Worm (Caenorhabditis elegans) whole organism, L3 larva: ENCODE results near the gene mdl-1.

ENCODE experiments used
- R02D3.7 ChIP-seq: fragments of 150-350 bp; optimal IDR thresholded peaks from 2 replicates; lab custom pipeline; 2014; ENCODE audit warnings: missing biosample characterization, missing genetic modification characterization
- ZK546.5 ChIP-seq: sonication (generic microtip); optimal IDR thresholded peaks from 2 replicates; lab custom pipeline; 2017; ENCODE audit warnings: missing biosample characterization, missing genetic modification characterization
- aly-2 ChIP-seq: fragments of 150-350 bp; optimal IDR thresholded peaks from 2 replicates; lab custom pipeline; 2014; ENCODE audit warnings: missing biosample characterization, missing genetic modification characterization
- ama-1 ChIP-seq: fragments of 150-350 bp; optimal IDR thresholded peaks from 2 replicates; lab custom pipeline; 2018
- ceh-16 ChIP-seq: sonication (generic microtip); optimal IDR thresholded peaks from 2 replicates; lab custom pipeline; 2017; ENCODE audit warnings: missing biosample characterization, missing genetic modification characterization
- ceh-28 ChIP-seq: fragments of 150-350 bp; optimal IDR thresholded peaks from 2 replicates; lab custom pipeline; 2014; ENCODE audit warnings: missing biosample characterization, missing genetic modification reagents, missing genetic modification characterization
- ceh-82 ChIP-seq: fragments of 150-350 bp; optimal IDR thresholded peaks from 2 replicates; lab custom pipeline; 2014; ENCODE audit warnings: missing biosample characterization, missing genetic modification characterization
- ceh-9 ChIP-seq: sonication (generic microtip); optimal IDR thresholded peaks from 2 replicates; lab custom pipeline; 2018; ENCODE audit warnings: missing biosample characterization, missing genetic modification characterization
- daf-12 ChIP-seq: fragments of 150-350 bp; optimal IDR thresholded peaks from 2 replicates; lab custom pipeline; 2014; ENCODE audit warnings: missing biosample characterization, missing genetic modification reagents, missing genetic modification characterization
- egl-27 ChIP-seq: sonication (generic microtip); optimal IDR thresholded peaks from 4 replicates; lab custom pipeline; 2017; ENCODE audit warnings: missing biosample characterization, missing genetic modification reagents, missing genetic modification characterization
- egl-5 ChIP-seq: fragments of 150-350 bp; optimal IDR thresholded peaks from 2 replicates; lab custom pipeline; 2017; ENCODE audit warnings: missing biosample characterization, missing genetic modification reagents, missing genetic modification characterization, inconsistent platforms
- elt-2 ChIP-seq: sonication (generic microtip); optimal IDR thresholded peaks from 2 replicates; lab custom pipeline; 2016; ENCODE audit warnings: missing genetic modification reagents, mild to moderate bottlenecking, missing genetic modification characterization, missing compliant biosample characterization
- elt-3 ChIP-seq, 3 experiments: fragments of 150-350 bp in 1 of 3; sonication (generic microtip) in 2 of 3; optimal IDR thresholded peaks; 2 replicates in 2 of 3; 4 replicates in 1 of 3; lab custom pipeline; 2014 to 2017; ENCODE audit warnings: missing biosample characterization in 3 of 3, missing genetic modification characterization in 3 of 3
- eor-1 ChIP-seq, 2 experiments: fragments of 150-350 bp; optimal IDR thresholded peaks; 2 replicates each; lab custom pipeline; 2014 to 2018; ENCODE audit warnings: missing biosample characterization in 2 of 2, missing genetic modification characterization in 2 of 2
- fkh-10 ChIP-seq: sonication (generic microtip); optimal IDR thresholded peaks from 2 replicates; lab custom pipeline; 2017; ENCODE audit warnings: missing biosample characterization, missing genetic modification reagents, missing genetic modification characterization
- fos-1 ChIP-seq: fragments of 150-350 bp; optimal IDR thresholded peaks from 2 replicates; lab custom pipeline; 2014; ENCODE audit warnings: missing biosample characterization, missing genetic modification characterization
- hmg-11 ChIP-seq: sonication (generic microtip); optimal IDR thresholded peaks from 2 replicates; lab custom pipeline; 2016; ENCODE audit warnings: missing genetic modification characterization, missing compliant biosample characterization
- jun-1 ChIP-seq: fragments of 150-350 bp; optimal IDR thresholded peaks from 2 replicates; lab custom pipeline; 2014; ENCODE audit warnings: missing biosample characterization, missing genetic modification reagents, missing genetic modification characterization
- lin-15B ChIP-seq: fragments of 150-350 bp; optimal IDR thresholded peaks from 2 replicates; lab custom pipeline; 2014; ENCODE audit warnings: missing biosample characterization, missing genetic modification characterization
- lin-39 ChIP-seq: fragments of 150-350 bp; optimal IDR thresholded peaks from 2 replicates; lab custom pipeline; 2018; ENCODE audit warnings: missing biosample characterization, missing genetic modification reagents, missing genetic modification characterization
- lsy-12 ChIP-seq: sonication (generic microtip); optimal IDR thresholded peaks from 2 replicates; lab custom pipeline; 2016; ENCODE audit warnings: mild to moderate bottlenecking, missing genetic modification characterization, missing compliant biosample characterization
- mdl-1 ChIP-seq: fragments of 150-350 bp; optimal IDR thresholded peaks from 2 replicates; lab custom pipeline; 2014; ENCODE audit warnings: missing biosample characterization, missing genetic modification characterization
- mml-1 ChIP-seq: fragments of 150-350 bp; sonication (generic microtip); optimal IDR thresholded peaks from 3 replicates; lab custom pipeline; 2014; ENCODE audit warnings: missing biosample characterization, missing genetic modification characterization
- nfya-1 ChIP-seq: sonication (generic microtip); optimal IDR thresholded peaks from 2 replicates; lab custom pipeline; 2017; ENCODE audit warnings: missing genetic modification characterization, mild to moderate bottlenecking, missing compliant biosample characterization, antibody characterized with exemption, moderate library complexity; ENCODE audit not compliant: insufficient read depth
- nhr-11 ChIP-seq: fragments of 150-350 bp; optimal IDR thresholded peaks from 2 replicates; lab custom pipeline; 2014; ENCODE audit warnings: missing biosample characterization, missing genetic modification characterization
- nhr-25 ChIP-seq: sonication (generic microtip); optimal IDR thresholded peaks from 2 replicates; lab custom pipeline; 2017; ENCODE audit warnings: missing biosample characterization, missing genetic modification characterization
- nhr-28 ChIP-seq: fragments of 150-350 bp; optimal IDR thresholded peaks from 2 replicates; lab custom pipeline; 2014; ENCODE audit warnings: missing biosample characterization, missing genetic modification characterization
- nhr-43 ChIP-seq: sonication (generic microtip); optimal IDR thresholded peaks from 2 replicates; lab custom pipeline; 2016; ENCODE audit warnings: mild to moderate bottlenecking, missing genetic modification characterization, missing compliant biosample characterization; ENCODE audit not compliant: poor library complexity, severe bottlenecking
- nhr-77 ChIP-seq: fragments of 150-350 bp; optimal IDR thresholded peaks from 2 replicates; lab custom pipeline; 2014; ENCODE audit warnings: missing biosample characterization, missing genetic modification characterization
- pha-4 ChIP-seq: fragments of 150-350 bp; optimal IDR thresholded peaks from 2 replicates; lab custom pipeline; 2014; ENCODE audit warnings: missing biosample characterization, missing genetic modification reagents, missing genetic modification characterization
- pqm-1 ChIP-seq: fragments of 150-350 bp; optimal IDR thresholded peaks from 2 replicates; lab custom pipeline; 2017; ENCODE audit warnings: missing biosample characterization, missing genetic modification characterization, inconsistent platforms
- sea-2 ChIP-seq: fragments of 150-350 bp; sonication (generic microtip); optimal IDR thresholded peaks from 4 replicates; lab custom pipeline; 2014; ENCODE audit warnings: missing biosample characterization, missing genetic modification reagents, missing genetic modification characterization
- skn-1 ChIP-seq: fragments of 150-350 bp; optimal IDR thresholded peaks from 2 replicates; lab custom pipeline; 2014; ENCODE audit warnings: missing biosample characterization, missing genetic modification characterization
- snpc-4 ChIP-seq: fragments of 150-350 bp; optimal IDR thresholded peaks from 2 replicates; lab custom pipeline; 2014; ENCODE audit warnings: missing biosample characterization, missing genetic modification characterization
- tbx-2 ChIP-seq: sonication (generic microtip); optimal IDR thresholded peaks from 2 replicates; lab custom pipeline; 2016; ENCODE audit warnings: mild to moderate bottlenecking, missing genetic modification characterization, missing compliant biosample characterization
- unc-39 ChIP-seq: sonication (generic microtip); optimal IDR thresholded peaks from 4 replicates; lab custom pipeline; 2017; ENCODE audit warnings: missing biosample characterization, missing genetic modification characterization
- zag-1 ChIP-seq: fragments of 150-350 bp; optimal IDR thresholded peaks from 2 replicates; lab custom pipeline; 2014; ENCODE audit warnings: missing biosample characterization, missing genetic modification characterization
- ztf-11 ChIP-seq: fragments of 150-350 bp; optimal IDR thresholded peaks from 2 replicates; lab custom pipeline; 2014; ENCODE audit warnings: missing biosample characterization, missing genetic modification characterization

mdl-1 gene

ce11 chrX:6713277-6713676 lies 28.9 kb upstream of the mdl-1 start, which contains the start of gene nas-11:
Gene nas-11 (plus strand): TSS chrX:6713577.
- TF ChIP-seq R02D3.7 (tag; lab: Kevin White, UChicago) = no peak
- no peak for TF ChIP-seq ceh-82 (tag; lab: Kevin White, UChicago)
- TF ChIP-seq eor-1 (tag; optimal IDR thresholded peaks at IDR 0.05; lab: Kevin White, UChicago) = no peak
- TF ChIP-seq nhr-28 (tag; lab: Kevin White, UChicago) = no peak
- TF ChIP-seq hmg-11 (tag; lab: Kevin White, UChicago) = no peak
- no peak for TF ChIP-seq nhr-25 (tag; lab: Kevin White, UChicago)
- TF ChIP-seq egl-5 = no peak
- no peak for TF ChIP-seq ceh-16
- no peak for TF ChIP-seq ZK546.5 (tag; lab: Kevin White, UChicago)
- TF ChIP-seq aly-2 (tag; lab: Kevin White, UChicago) = no peak

DNA sequence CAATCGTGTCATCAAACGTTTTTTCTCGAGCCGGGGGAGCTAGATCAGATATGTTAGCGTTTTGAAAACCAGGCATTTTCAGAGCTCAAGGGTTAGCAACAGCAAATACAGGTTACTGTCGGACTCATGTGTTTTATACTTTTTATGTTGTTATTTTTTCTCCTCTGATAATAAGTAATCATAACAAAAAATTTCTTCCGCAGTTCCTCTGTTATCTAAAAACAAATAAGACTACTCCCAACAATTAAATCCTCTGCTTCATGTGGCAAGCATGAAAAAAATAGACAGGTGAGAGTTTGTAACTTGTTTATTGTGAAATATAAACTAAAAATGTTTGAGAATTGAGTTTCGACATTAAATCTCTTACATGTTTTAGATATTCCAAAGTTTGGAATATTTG lies 23.6 kb upstream of the mdl-1 start, which contains the start of gene smf-2:
Gene smf-2 (minus strand): TSS at position 101 of the 400 bp plus-strand sequence.
- TF ChIP-seq nhr-77 (tag; lab: Kevin White, UChicago) (no peak), lin-39 (tag; lab: Kevin White, UChicago) (no peak), nhr-11 (tag; lab: Kevin White, UChicago) (no peak), fkh-10 (GFP tag; lab: Kevin White, UChicago) (no peak), elt-3 (tag; optimal IDR thresholded peaks at IDR 0.05; lab: Kevin White, UChicago) (no peak), nhr-28 (tag; lab: Kevin White, UChicago) (no peak), hmg-11 (tag; lab: Kevin White, UChicago) (no peak), elt-2 (tag; lab: Kevin White, UChicago) (no peak), daf-12 (no peak), nhr-25 (tag; lab: Kevin White, UChicago) (no peak), tbx-2 (tag; lab: Kevin White, UChicago) (no peak), skn-1 (tag; lab: Kevin White, UChicago) (no peak)

DNA sequence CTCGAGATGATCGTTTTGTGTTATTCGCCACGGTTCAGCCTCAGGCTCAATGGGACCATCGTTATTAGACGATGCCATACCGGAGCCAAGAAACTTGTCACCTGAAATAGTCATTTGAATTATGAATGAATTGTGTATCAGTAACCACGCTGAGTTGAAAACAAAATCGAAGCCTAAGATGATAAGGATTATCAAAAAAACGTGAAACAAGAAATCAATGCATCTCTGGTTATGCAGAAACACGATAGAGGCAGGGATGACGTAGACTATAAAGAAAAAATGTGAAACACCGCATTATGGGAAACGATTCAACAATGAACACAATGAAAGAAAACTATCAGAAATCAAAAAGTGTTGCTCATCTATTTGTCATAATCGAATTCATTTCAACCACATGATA lies 19.2 kb upstream of the mdl-1 start, which contains the start of gene smf-1:
Gene smf-1 (minus strand): TSS at position 101 of the 400 bp plus-strand sequence.
- no peak for TF ChIP-seq mml-1
- TF ChIP-seq elt-2 (tag; lab: Kevin White, UChicago) = peak; percentile 54

- TF ChIP-seq elt-2 (tag; lab: Kevin White, UChicago) = peak; percentile 15
- peak; percentile 88 for TF ChIP-seq ama-1 (lab: Kevin White, UChicago)
- TF ChIP-seq egl-27 (tag; lab: Kevin White, UChicago) = no peak
- TF ChIP-seq R02D3.7 (tag; lab: Kevin White, UChicago) = no peak
Measured at ce11 chrX:6725260-6725718, 16.9 kb upstream of the mdl-1 start, which contains the start of gene slc-25A10. Gene slc-25A10 (minus strand): TSS chrX:6725668.

DNA sequence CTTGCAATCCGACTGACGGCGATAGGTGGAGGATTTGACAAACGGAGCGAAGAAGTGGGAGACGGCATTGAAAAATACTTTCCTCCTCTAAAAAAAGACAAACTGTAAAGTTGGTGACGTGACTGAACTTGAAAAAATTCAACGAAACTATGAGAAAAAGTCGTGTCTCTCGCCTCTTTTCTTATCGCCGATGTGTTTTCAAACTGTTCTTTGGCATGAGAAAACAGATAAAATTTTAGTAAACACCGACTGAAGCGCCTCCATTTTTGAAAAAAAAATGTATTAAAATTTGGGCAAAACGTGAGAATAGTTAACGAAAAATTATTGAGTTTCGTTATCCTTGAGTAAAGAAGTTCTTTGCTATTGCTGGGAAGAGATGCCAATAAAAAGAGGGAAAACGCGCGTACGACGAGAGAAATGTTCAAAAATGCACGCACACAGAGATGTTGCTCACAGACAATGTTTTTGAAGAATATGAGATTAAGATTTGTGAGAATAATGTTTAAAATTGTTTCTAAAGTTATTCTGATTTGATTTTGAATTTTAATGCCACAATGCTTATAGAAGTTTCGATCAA lies 13.2 kb upstream of the mdl-1 start:
- TF ChIP-seq daf-12 (no peak), eor-1 (tag; optimal IDR thresholded peaks at IDR 0.05; lab: Kevin White, UChicago) (no peak), mdl-1 (peak; percentile 52), lin-39 (tag; lab: Kevin White, UChicago) (no peak), ztf-11 (tag; lab: Kevin White, UChicago) (no peak), skn-1 (tag; lab: Kevin White, UChicago) (no peak), pha-4 (peak; percentile 35), pqm-1 (tag; lab: Kevin White, UChicago) (peak; percentile 21), elt-2 (tag; lab: Kevin White, UChicago) (peak; percentile 64), nhr-43 (tag; lab: Kevin White, UChicago) (no peak), nhr-25 (tag; lab: Kevin White, UChicago) (no peak)

- TF ChIP-seq daf-12 (no peak), fos-1 (tag; lab: Kevin White, UChicago) (no peak), aly-2 (tag; lab: Kevin White, UChicago) (no peak), pqm-1 (tag; lab: Kevin White, UChicago) (no peak), unc-39 (no peak), ceh-28 (no peak), R02D3.7 (tag; lab: Kevin White, UChicago) (no peak), nfya-1 (tag; lab: Kevin White, UChicago) (peak; percentile 46), lsy-12 (tag; lab: Kevin White, UChicago) (no peak), mdl-1 (peak; percentile 28), lin-39 (tag; lab: Kevin White, UChicago) (peak; percentile 16), egl-27 (tag; lab: Kevin White, UChicago) (no peak), zag-1 (tag; lab: Kevin White, UChicago) (no peak), elt-3 (tag; optimal IDR thresholded peaks at IDR 0.05; lab: Kevin White, UChicago) (no peak), hmg-11 (tag; lab: Kevin White, UChicago) (peak; percentile 13), nhr-28 (tag; lab: Kevin White, UChicago) (no peak), skn-1 (tag; lab: Kevin White, UChicago) (no peak), ceh-9 (no peak), pha-4 (peak; percentile 92), sea-2 (no peak), egl-5 (peak; percentile 40), mml-1 (no peak), lin-15B (tag; lab: Kevin White, UChicago) (no peak), ama-1 (lab: Kevin White, UChicago) (no peak), ceh-82 (tag; lab: Kevin White, UChicago) (no peak), jun-1 (peak; percentile 15), snpc-4 (tag; lab: Kevin White, UChicago) (peak; percentile 49)
Measured at ce11 chrX:6729593-6729992, 12.6 kb upstream of the mdl-1 start, which contains the start of gene K11G12.6. Gene K11G12.6 (minus strand): TSS chrX:6729657.
